Worm (Caenorhabditis elegans) whole organism, L2 larva: Measurements from ENCODE around the gene F19G12.8.
A peak's percentile ranks its signal among the peaks of the same experiment; 100 is the strongest.

ENCODE experiments used
- egl-27 ChIP-seq: sonication (generic microtip); optimal IDR thresholded peaks from 3 replicates; lab custom pipeline; 2017; ENCODE audit warnings: missing biosample characterization, missing genetic modification reagents, missing genetic modification characterization
- sma-3 ChIP-seq: sonication (generic microtip); optimal IDR thresholded peaks from 2 replicates; lab custom pipeline; 2016; ENCODE audit warnings: missing genetic modification reagents, missing genetic modification characterization, missing compliant biosample characterization
- zag-1 ChIP-seq: fragments of 150-350 bp; optimal IDR thresholded peaks from 2 replicates; lab custom pipeline; 2014; ENCODE audit warnings: missing biosample characterization, missing genetic modification characterization
- ztf-11 ChIP-seq: sonication (generic microtip); optimal IDR thresholded peaks from 2 replicates; lab custom pipeline; 2017; ENCODE audit warnings: missing biosample characterization, missing genetic modification characterization

- no peak for TF ChIP-seq ztf-11 (tag; lab: Kevin White, UChicago)
- peak; percentile 23 for TF ChIP-seq sma-3
- TF ChIP-seq egl-27 (tag; lab: Kevin White, UChicago), result peak; percentile 33
- no peak for TF ChIP-seq zag-1 (tag; lab: Kevin White, UChicago)
These were observed 36.6 kb downstream of the F19G12.8 start, which contains the start of gene cebp-1 for ce11 chrX:1453770-1454169.
